Fruit fly (Drosophila melanogaster) whole organism, prepupa: ENCODE data around the gene Ubi-p5E.

ENCODE experiments used
- CG11294 ChIP-seq: fragments of 200-800 bp; sonication (Bioruptor generic); IDR thresholded peaks from 2 replicates; pipeline ENCODE4 v1.3.6; 2022; ENCODE audit warnings: missing biosample characterization, missing genetic modification characterization
- CG31627 ChIP-seq: fragments of 200-800 bp; sonication (Bioruptor generic); optimal IDR thresholded peaks from 3 replicates; lab custom pipeline; 2016; ENCODE audit warnings: missing biosample characterization, missing genetic modification characterization
- CG7368 ChIP-seq: fragments of 200-800 bp; sonication (Bioruptor generic); optimal IDR thresholded peaks from 3 replicates; lab custom pipeline; 2016; ENCODE audit warnings: missing biosample characterization, missing genetic modification characterization
- CG8119 ChIP-seq: fragments of 200-800 bp; sonication (Bioruptor generic); IDR thresholded peaks from 3 replicates; pipeline ENCODE4 v1.3.6; 2022; ENCODE audit warnings: missing biosample characterization, missing genetic modification characterization
- CG9139 ChIP-seq: fragments of 200-800 bp; sonication (Bioruptor generic); optimal IDR thresholded peaks from 3 replicates; lab custom pipeline; 2017; ENCODE audit warnings: missing biosample characterization, mild to moderate bottlenecking, missing genetic modification characterization
- Ets21C ChIP-seq: fragments of 200-800 bp; sonication (Bioruptor generic); optimal IDR thresholded peaks from 3 replicates; lab custom pipeline; 2016; ENCODE audit warnings: missing biosample characterization, missing genetic modification characterization
- Hr4 ChIP-seq: fragments of 200-800 bp; sonication (Bioruptor generic); optimal IDR thresholded peaks from 3 replicates; lab custom pipeline; 2016; ENCODE audit warnings: missing biosample characterization, missing genetic modification characterization
- Lpt ChIP-seq: fragments of 200-800 bp; sonication (Bioruptor generic); optimal IDR thresholded peaks from 3 replicates; lab custom pipeline; 2016; ENCODE audit warnings: missing biosample characterization, missing genetic modification characterization
- Sox102F ChIP-seq: fragments of 200-800 bp; sonication (Bioruptor generic); optimal IDR thresholded peaks from 2 replicates; lab custom pipeline; 2016; ENCODE audit warnings: missing biosample characterization, mild to moderate bottlenecking, missing genetic modification characterization
- acj6 ChIP-seq: fragments of 200-800 bp; sonication (Bioruptor generic); optimal IDR thresholded peaks from 3 replicates; lab custom pipeline; 2016; ENCODE audit warnings: missing biosample characterization, missing genetic modification characterization
- dsx ChIP-seq: fragments of 200-800 bp; optimal IDR thresholded peaks from 3 replicates; lab custom pipeline; 2019; ENCODE audit warnings: missing biosample characterization, mild to moderate bottlenecking, missing genetic modification characterization, moderate library complexity; ENCODE audit not compliant: poor library complexity, severe bottlenecking
- fd59A ChIP-seq: fragments of 200-800 bp; sonication (Bioruptor generic); optimal IDR thresholded peaks from 2 replicates; lab custom pipeline; 2017; ENCODE audit warnings: missing biosample characterization, mild to moderate bottlenecking, missing genetic modification characterization, missing genetic modification reagents
- spab ChIP-seq: fragments of 200-800 bp; sonication (Bioruptor generic); optimal IDR thresholded peaks from 2 replicates; lab custom pipeline; 2017; ENCODE audit warnings: missing biosample characterization, mild to moderate bottlenecking, missing genetic modification characterization, missing genetic modification reagents

DNA sequence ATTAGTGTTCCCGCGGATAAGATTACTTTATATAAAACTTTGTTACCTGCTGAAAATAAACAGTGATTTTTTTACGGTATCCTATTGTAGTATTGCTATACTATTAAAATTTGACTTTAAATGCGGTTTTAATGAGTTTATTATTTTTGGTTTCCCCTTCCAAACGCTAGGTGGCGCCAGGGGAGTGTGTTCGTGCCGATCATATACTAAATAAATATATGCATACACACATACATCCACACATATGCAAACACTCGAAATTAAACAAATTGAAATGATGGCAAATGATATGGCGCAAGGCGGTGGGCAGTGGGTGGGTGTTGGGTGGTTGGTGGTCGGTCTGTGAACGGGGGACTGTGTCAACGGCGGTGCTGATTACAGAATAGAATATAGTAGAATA, 25.7 kb downstream of the Ubi-p5E start:
- no peak for TF ChIP-seq Hr4
- no peak for TF ChIP-seq CG8119
- TF ChIP-seq Lpt (GFP tag; lab: Kevin White, UChicago), result no peak
- TF ChIP-seq Ets21C (GFP tag; lab: Kevin White, UChicago), result no peak
- no peak for TF ChIP-seq CG31627 (GFP tag; lab: Kevin White, UChicago)
- TF ChIP-seq spab (GFP tag; lab: Kevin White, UChicago), result no peak
- TF ChIP-seq CG7368 (GFP tag; lab: Kevin White, UChicago), result no peak
- no peak for TF ChIP-seq acj6 (GFP tag; lab: Kevin White, UChicago)
- no peak for TF ChIP-seq Sox102F (GFP tag; lab: Kevin White, UChicago)
- TF ChIP-seq fd59A (GFP tag; lab: Kevin White, UChicago), result no peak
- TF ChIP-seq dsx (GFP tag; lab: Kevin White, UChicago), result no peak
- no peak for TF ChIP-seq CG9139
- no peak for TF ChIP-seq CG11294
